Worm (Caenorhabditis elegans): Measurements from ENCODE around the gene F41E7.7.

ce11 chrX:10301920-10302319 lies 5.7 kb upstream of the F41E7.7 start:
- no peak for TF ChIP-seq ets-7 (tag; optimal IDR thresholded peaks at IDR 0.05)
- TF ChIP-seq F13C5.2 (tag; optimal IDR thresholded peaks at IDR 0.05), result no peak
- TF ChIP-seq ceh-36 (tag; optimal IDR thresholded peaks at IDR 0.05), result no peak
- no peak for TF ChIP-seq ama-1 (optimal IDR thresholded peaks at IDR 0.05)
- no peak for TF ChIP-seq flt-1 (GFP tag; IDR thresholded peaks at IDR 0.05)
- no peak for TF ChIP-seq sea-1 (GFP tag; conservative IDR thresholded peaks at IDR 0.05)
